Worm (Caenorhabditis elegans) whole organism, L4 larva: Measurements from ENCODE around the gene F59B10.4.

ENCODE experiments used
- F10B5.3 ChIP-seq: sonication (generic microtip); optimal IDR thresholded peaks from 2 replicates; lab custom pipeline; 2016; ENCODE audit warnings: mild to moderate bottlenecking, missing genetic modification characterization, missing compliant biosample characterization
- F26F4.8 ChIP-seq: fragments of 200-800 bp; sonication (Bioruptor generic); conservative IDR thresholded peaks from 2 replicates; pipeline ENCODE4 v1.3.6; 2022; ENCODE audit warnings: missing genetic modification characterization, missing compliant biosample characterization
- F37D6.2 ChIP-seq: sonication (generic microtip); optimal IDR thresholded peaks from 2 replicates; lab custom pipeline; 2016; ENCODE audit warnings: mild to moderate bottlenecking, missing genetic modification characterization, missing compliant biosample characterization
- T26A8.4 ChIP-seq: fragments of 200-800 bp; sonication (Bioruptor generic); IDR thresholded peaks from 2 replicates; pipeline ENCODE4 v1.3.6; 2022; ENCODE audit warnings: missing genetic modification characterization, missing compliant biosample characterization
- Y48G9A.11 ChIP-seq: fragments of 200-800 bp; sonication (Bioruptor generic); IDR thresholded peaks from 2 replicates; pipeline ENCODE4 v1.3.6; 2022; ENCODE audit warnings: missing genetic modification reagents, missing genetic modification characterization, missing compliant biosample characterization
- Y75B8A.6 ChIP-seq: fragments of 200-800 bp; sonication (Bioruptor generic); IDR thresholded peaks from 2 replicates; pipeline ENCODE4 v1.3.6; 2022; ENCODE audit warnings: missing genetic modification reagents, missing genetic modification characterization, missing compliant biosample characterization
- ceh-28 ChIP-seq: fragments of 150-350 bp; optimal IDR thresholded peaks from 2 replicates; lab custom pipeline; 2014; ENCODE audit warnings: missing biosample characterization, missing genetic modification reagents, missing genetic modification characterization
- ceh-32 ChIP-seq: sonication (generic microtip); optimal IDR thresholded peaks from 2 replicates; lab custom pipeline; 2016; ENCODE audit warnings: mild to moderate bottlenecking, missing genetic modification characterization, missing compliant biosample characterization; ENCODE audit not compliant: poor library complexity
- ceh-44 ChIP-seq: fragments of 200-800 bp; sonication (Bioruptor generic); IDR thresholded peaks from 2 replicates; pipeline ENCODE4 v1.3.6; 2022; ENCODE audit warnings: missing genetic modification reagents, missing genetic modification characterization, missing compliant biosample characterization
- ceh-82 ChIP-seq: sonication (generic microtip); optimal IDR thresholded peaks from 2 replicates; lab custom pipeline; 2017; ENCODE audit warnings: missing biosample characterization, missing genetic modification characterization
- dmd-6 ChIP-seq: fragments of 200-800 bp; sonication (Bioruptor generic); IDR thresholded peaks from 2 replicates; pipeline ENCODE4 v1.3.6; 2022; ENCODE audit warnings: missing genetic modification reagents, missing genetic modification characterization, missing compliant biosample characterization
- dmd-8 ChIP-seq: fragments of 200-800 bp; sonication (Bioruptor generic); IDR thresholded peaks from 2 replicates; pipeline ENCODE4 v1.3.6; 2022; ENCODE audit warnings: missing genetic modification characterization, missing compliant biosample characterization
- dve-1 ChIP-seq: sonication (generic microtip); optimal IDR thresholded peaks from 2 replicates; lab custom pipeline; 2017; ENCODE audit warnings: antibody characterized with exemption, mild to moderate bottlenecking, missing genetic modification characterization, missing compliant biosample characterization; ENCODE audit not compliant: insufficient read depth
- fos-1 ChIP-seq: fragments of 150-350 bp; optimal IDR thresholded peaks from 2 replicates; lab custom pipeline; 2014; ENCODE audit warnings: missing biosample characterization, missing genetic modification characterization
- hif-1 ChIP-seq, 2 experiments: sonication (generic microtip); optimal IDR thresholded peaks; 2 replicates each; lab custom pipeline; 2016 to 2017; ENCODE audit warnings: missing compliant biosample characterization in 2 of 2, missing genetic modification characterization in 2 of 2, missing genetic modification reagents in 2 of 2, missing genotype in 2 of 2, mild to moderate bottlenecking in 1 of 2
- hlh-11 ChIP-seq: fragments of 200-800 bp; sonication (Bioruptor generic); optimal IDR thresholded peaks from 2 replicates; lab custom pipeline; 2018; ENCODE audit warnings: mild to moderate bottlenecking, missing genetic modification characterization, missing compliant biosample characterization
- hlh-30 ChIP-seq: sonication (generic microtip); optimal IDR thresholded peaks from 2 replicates; lab custom pipeline; 2017; ENCODE audit warnings: antibody characterized with exemption, mild to moderate bottlenecking, missing genetic modification characterization, missing compliant biosample characterization; ENCODE audit not compliant: insufficient read depth
- jun-1 ChIP-seq: fragments of 150-350 bp; optimal IDR thresholded peaks from 2 replicates; lab custom pipeline; 2014; ENCODE audit warnings: missing biosample characterization, missing genetic modification reagents, missing genetic modification characterization
- lim-7 ChIP-seq: fragments of 200-800 bp; sonication (Bioruptor generic); IDR thresholded peaks from 2 replicates; pipeline ENCODE4 v1.3.6; 2022; ENCODE audit warnings: missing genetic modification characterization, missing compliant biosample characterization
- lin-39 ChIP-seq: fragments of 150-350 bp; optimal IDR thresholded peaks from 2 replicates; lab custom pipeline; 2014; ENCODE audit warnings: missing biosample characterization, missing genetic modification reagents, missing genetic modification characterization
- mdl-1 ChIP-seq, 2 experiments: fragments of 150-350 bp in 1 of 2; sonication (generic microtip) in 1 of 2; optimal IDR thresholded peaks; 2 replicates each; lab custom pipeline; 2014 to 2017; ENCODE audit warnings: missing biosample characterization in 2 of 2, missing genetic modification characterization in 2 of 2
- mdt-29 ChIP-seq: fragments of 200-800 bp; sonication (Bioruptor generic); IDR thresholded peaks from 2 replicates; pipeline ENCODE4 v1.3.6; 2022; ENCODE audit warnings: missing genetic modification reagents, missing genetic modification characterization, missing compliant biosample characterization
- mep-1 ChIP-seq: fragments of 150-350 bp; sonication (generic microtip); optimal IDR thresholded peaks from 3 replicates; lab custom pipeline; 2014; ENCODE audit warnings: missing biosample characterization, missing genetic modification characterization
- nhr-102 ChIP-seq: sonication (generic microtip); optimal IDR thresholded peaks from 2 replicates; lab custom pipeline; 2016; ENCODE audit warnings: mild to moderate bottlenecking, missing genetic modification characterization, moderate library complexity, missing compliant biosample characterization
- nhr-11 ChIP-seq: fragments of 150-350 bp; optimal IDR thresholded peaks from 2 replicates; lab custom pipeline; 2014; ENCODE audit warnings: missing biosample characterization, missing genetic modification characterization
- nhr-111 ChIP-seq: fragments of 200-800 bp; sonication (Bioruptor generic); optimal IDR thresholded peaks from 2 replicates; lab custom pipeline; 2018; ENCODE audit warnings: mild to moderate bottlenecking, missing genetic modification characterization, missing compliant biosample characterization
- nhr-28 ChIP-seq: fragments of 150-350 bp; optimal IDR thresholded peaks from 2 replicates; lab custom pipeline; 2014; ENCODE audit warnings: missing biosample characterization, missing genetic modification characterization
- nhr-41 ChIP-seq: fragments of 200-800 bp; sonication (Bioruptor generic); IDR thresholded peaks from 2 replicates; pipeline ENCODE4 v1.3.6; 2022; ENCODE audit warnings: missing genetic modification reagents, missing genetic modification characterization, missing compliant biosample characterization
- spr-3 ChIP-seq: fragments of 200-800 bp; sonication (Bioruptor generic); optimal IDR thresholded peaks from 2 replicates; lab custom pipeline; 2018; ENCODE audit warnings: mild to moderate bottlenecking, missing genetic modification characterization, missing compliant biosample characterization
- unc-130 ChIP-seq: sonication (generic microtip); optimal IDR thresholded peaks from 2 replicates; lab custom pipeline; 2016; ENCODE audit warnings: missing genetic modification reagents, missing genetic modification characterization, missing compliant biosample characterization
- unc-62 ChIP-seq, 3 experiments: fragments of 150-350 bp in 1 of 3; sonication (generic microtip); optimal IDR thresholded peaks in 2 of 3; peaks in 1 of 3; 1 replicate in 1 of 3; 2 replicates in 2 of 3; lab custom pipeline; 2014 to 2017; ENCODE audit warnings: missing biosample characterization in 3 of 3, missing genetic modification characterization in 3 of 3, missing genetic modification reagents in 3 of 3, missing genotype in 1 of 3
- vab-7 ChIP-seq: fragments of 200-800 bp; sonication (Bioruptor generic); IDR thresholded peaks from 2 replicates; pipeline ENCODE4 v1.3.6; 2022; ENCODE audit warnings: missing genetic modification reagents, missing genetic modification characterization, missing compliant biosample characterization
- zag-1 ChIP-seq: fragments of 150-350 bp; optimal IDR thresholded peaks from 2 replicates; lab custom pipeline; 2014; ENCODE audit warnings: missing biosample characterization, missing genetic modification characterization
- zfp-3 ChIP-seq: fragments of 200-800 bp; sonication (Bioruptor generic); conservative IDR thresholded peaks from 2 replicates; pipeline ENCODE4 v1.3.6; 2022; ENCODE audit warnings: missing genetic modification reagents, missing genetic modification characterization, missing compliant biosample characterization
- zip-2 ChIP-seq: fragments of 150-350 bp; optimal IDR thresholded peaks from 2 replicates; lab custom pipeline; 2014; ENCODE audit warnings: missing biosample characterization, missing genetic modification characterization
- ztf-11 ChIP-seq: fragments of 150-350 bp; optimal IDR thresholded peaks from 2 replicates; lab custom pipeline; 2014; ENCODE audit warnings: missing biosample characterization, missing genetic modification characterization

The F59B10.4 gene

ce11 chrII:10527649-10528134, 8.8 kb upstream of the F59B10.4 start, which contains the start of gene mab-10 (continued):
- peak; percentile 85 for TF ChIP-seq hlh-30 (tag; lab: Kevin White, UChicago)
- no peak for TF ChIP-seq F26F4.8 (GFP tag; lab: Robert Waterston, UW)
- peak; percentile 17 for TF ChIP-seq nhr-102 (tag; lab: Kevin White, UChicago)
- TF ChIP-seq spr-3 (GFP tag; lab: Kevin White, UChicago), result no peak
- no peak for TF ChIP-seq Y75B8A.6 (GFP tag; lab: Robert Waterston, UW)
- 0 out of 2 replicates have a peak, but pooled peaks have one; percentile 47 for TF ChIP-seq T26A8.4
- peak; percentile 44 for TF ChIP-seq dmd-6 (GFP tag; lab: Robert Waterston, UW)
- TF ChIP-seq dmd-8 (GFP tag; lab: Robert Waterston, UW), result no peak
- no peak for TF ChIP-seq lin-39 (tag; lab: Kevin White, UChicago)
- no peak for TF ChIP-seq ztf-11
- no peak for TF ChIP-seq zip-2 (tag; lab: Kevin White, UChicago)
- no peak for TF ChIP-seq jun-1 (tag; lab: Kevin White, UChicago)
- TF ChIP-seq nhr-11 (tag; lab: Kevin White, UChicago), result peak; percentile 37
- TF ChIP-seq mep-1 (tag; lab: Kevin White, UChicago), result peak; percentile 64
- no peak for TF ChIP-seq Y48G9A.11 (GFP tag; lab: Robert Waterston, UW)
- TF ChIP-seq ceh-44 (GFP tag; lab: Robert Waterston, UW), result no peak
- TF ChIP-seq vab-7 (GFP tag; lab: Robert Waterston, UW), result 0 out of 2 replicates have a peak, but pooled peaks have one; percentile 20
- no peak for TF ChIP-seq fos-1
- no peak for TF ChIP-seq ceh-28 (tag; lab: Kevin White, UChicago)
- no peak for TF ChIP-seq unc-130 (GFP tag; lab: Kevin White, UChicago)
- no peak for TF ChIP-seq zfp-3

- peak; percentile 38 for TF ChIP-seq hlh-30 (tag; lab: Kevin White, UChicago)
- TF ChIP-seq hif-1 (tag; optimal IDR thresholded peaks at IDR 0.05; lab: Kevin White, UChicago), result no peak
- TF ChIP-seq nhr-28 (tag; lab: Kevin White, UChicago), result peak; percentile 53
- TF ChIP-seq F26F4.8 (GFP tag; lab: Robert Waterston, UW), result no peak
- TF ChIP-seq mep-1 (tag; lab: Kevin White, UChicago), result peak; percentile 41
- TF ChIP-seq dve-1, result peak; percentile 26
- no peak for TF ChIP-seq F37D6.2 (tag; lab: Kevin White, UChicago)
- TF ChIP-seq unc-62 (GFP tag; optimal IDR thresholded peaks at IDR 0.05 in 1 of 2; lab: Kevin White, UChicago), result peak in 1 of 2 experiments; percentile 31
- TF ChIP-seq unc-62 (tag; optimal IDR thresholded peaks at IDR 0.05; lab: Kevin White, UChicago), result no peak
- peak; percentile 50 for TF ChIP-seq hlh-11 (tag; lab: Kevin White, UChicago)
- TF ChIP-seq mdl-1 (tag; optimal IDR thresholded peaks at IDR 0.05; lab: Kevin White, UChicago), result peak in 1 of 2 experiments; percentile 6
Measured at ce11 chrII:10525134-10525533, 6.2 kb upstream of the F59B10.4 start.

ce11 chrII:10524374-10524773, 5.5 kb upstream of the F59B10.4 start, which contains the start of gene F59B10.6:
Gene F59B10.6 (minus strand): TSS chrII:10524474.
- TF ChIP-seq ceh-82 (tag; lab: Kevin White, UChicago) (no peak), ceh-32 (tag; lab: Kevin White, UChicago) (no peak), unc-62 (GFP tag; optimal IDR thresholded peaks at IDR 0.05 in 1 of 2; lab: Kevin White, UChicago) (no peak), unc-62 (tag; optimal IDR thresholded peaks at IDR 0.05; lab: Kevin White, UChicago) (no peak), dve-1 (no peak)

- TF ChIP-seq mdt-29 (GFP tag; lab: Robert Waterston, UW), result no peak
- TF ChIP-seq F37D6.2 (tag; lab: Kevin White, UChicago), result no peak
- TF ChIP-seq zag-1 (tag; lab: Kevin White, UChicago), result no peak
- no peak for TF ChIP-seq unc-130 (GFP tag; lab: Kevin White, UChicago)
- TF ChIP-seq lim-7 (GFP tag; lab: Robert Waterston, UW), result no peak
- TF ChIP-seq ceh-82 (tag; lab: Kevin White, UChicago), result no peak
- TF ChIP-seq nhr-41, result no peak
- TF ChIP-seq nhr-111 (GFP tag; lab: Kevin White, UChicago), result no peak
- no peak for TF ChIP-seq jun-1 (tag; lab: Kevin White, UChicago)
- TF ChIP-seq nhr-28 (tag; lab: Kevin White, UChicago), result no peak
- no peak for TF ChIP-seq F10B5.3 (tag; lab: Kevin White, UChicago)
Measured at ce11 chrII:10523583-10523982, 4.7 kb upstream of the F59B10.4 start, which contains the start of gene F59B10.5. Gene F59B10.5 (minus strand): TSS chrII:10523683.
